Worm (Caenorhabditis elegans): ENCODE data around the gene E04D5.4.

- TF ChIP-seq nfya-1 (tag; optimal IDR thresholded peaks at IDR 0.05; ENCODE audit: insufficient read depth): no peak
- no peak for TF ChIP-seq elt-1 (tag; optimal IDR thresholded peaks at IDR 0.05)
- no peak for TF ChIP-seq lin-39 (tag; optimal IDR thresholded peaks at IDR 0.05)
- no peak for TF ChIP-seq unc-62 (GFP tag; optimal IDR thresholded peaks at IDR 0.05)
- no peak for TF ChIP-seq snpc-4 (tag; optimal IDR thresholded peaks at IDR 0.05)
- TF ChIP-seq nhr-11 (tag; optimal IDR thresholded peaks at IDR 0.05): no peak
- no peak for TF ChIP-seq nhr-76 (tag; optimal IDR thresholded peaks at IDR 0.05)
- TF ChIP-seq egl-27 (tag; optimal IDR thresholded peaks at IDR 0.05): no peak
- no peak for TF ChIP-seq ztf-11 (tag; optimal IDR thresholded peaks at IDR 0.05)
Measured at ce11 chrII:10466552-10466951, 26.5 kb downstream of the E04D5.4 start, which contains the start of gene tnc-2.
